Fruit fly (Drosophila melanogaster) whole organism, embryonic: ENCODE measurements around the gene CG6567.

Experiments used
- BEAF-32 ChIP-seq: fragments of 200-800 bp; sonication (Bioruptor generic); optimal IDR thresholded peaks from 3 replicates; lab custom pipeline; 2017; ENCODE audit warnings: missing biosample characterization, missing genetic modification characterization, mild to moderate bottlenecking, moderate library complexity, missing genetic modification reagents
- CG11093 ChIP-seq: fragments of 200-800 bp; sonication (Bioruptor generic); IDR thresholded peaks from 3 replicates; pipeline ENCODE4 v1.3.6; 2022; ENCODE audit warnings: missing biosample characterization, missing genetic modification characterization
- CG11456 ChIP-seq: fragments of 200-800 bp; sonication (Bioruptor generic); IDR thresholded peaks from 3 replicates; pipeline ENCODE4 v1.3.6; 2022; ENCODE audit warnings: missing biosample characterization, missing genetic modification characterization
- CG12769 ChIP-seq: fragments of 200-800 bp; sonication (Bioruptor generic); optimal IDR thresholded peaks from 2 replicates; lab custom pipeline; 2019; ENCODE audit warnings: missing biosample characterization, mild to moderate bottlenecking, missing genetic modification characterization, moderate library complexity
- CG13424 ChIP-seq: fragments of 200-800 bp; sonication (Bioruptor generic); optimal IDR thresholded peaks from 2 replicates; lab custom pipeline; 2019; ENCODE audit warnings: missing biosample characterization, mild to moderate bottlenecking, missing genetic modification characterization, moderate library complexity
- CG13894 ChIP-seq: fragments of 200-800 bp; sonication (Bioruptor generic); optimal IDR thresholded peaks from 3 replicates; lab custom pipeline; 2018; ENCODE audit warnings: missing biosample characterization, mild to moderate bottlenecking, missing genetic modification characterization, moderate library complexity
- CG14014 ChIP-seq: fragments of 200-800 bp; sonication (Bioruptor generic); IDR thresholded peaks from 2 replicates; pipeline ENCODE4 v1.3.6; 2022; ENCODE audit warnings: missing biosample characterization, missing genetic modification characterization
- CG15011 ChIP-seq: fragments of 200-800 bp; sonication (Bioruptor generic); optimal IDR thresholded peaks from 3 replicates; lab custom pipeline; 2018; ENCODE audit warnings: missing biosample characterization, mild to moderate bottlenecking, missing genetic modification characterization
- CG15479 ChIP-seq: fragments of 200-800 bp; sonication (Bioruptor generic); optimal IDR thresholded peaks from 3 replicates; lab custom pipeline; 2019; ENCODE audit warnings: missing biosample characterization, mild to moderate bottlenecking, missing genetic modification characterization, moderate library complexity
- CG15601 ChIP-seq: fragments of 200-800 bp; sonication (Bioruptor generic); optimal IDR thresholded peaks from 3 replicates; lab custom pipeline; 2019; ENCODE audit warnings: missing biosample characterization, mild to moderate bottlenecking, missing genetic modification characterization, moderate library complexity
- CG17612 ChIP-seq: fragments of 200-800 bp; sonication (Bioruptor generic); IDR thresholded peaks from 2 replicates; pipeline ENCODE4 v1.3.6; 2022; ENCODE audit warnings: missing biosample characterization, missing genetic modification characterization
- CG2129 ChIP-seq: fragments of 200-800 bp; sonication (Bioruptor generic); IDR thresholded peaks from 2 replicates; pipeline ENCODE4 v1.3.6; 2022; ENCODE audit warnings: missing biosample characterization, missing genetic modification characterization; ENCODE audit not compliant: partially characterized antibody
- CG3407 ChIP-seq: fragments of 200-800 bp; sonication (Bioruptor generic); optimal IDR thresholded peaks from 2 replicates; lab custom pipeline; 2018; ENCODE audit warnings: missing biosample characterization, mild to moderate bottlenecking, missing genetic modification characterization
- CG34376 ChIP-seq: fragments of 200-800 bp; sonication (Bioruptor generic); optimal IDR thresholded peaks from 2 replicates; lab custom pipeline; 2018; ENCODE audit warnings: missing biosample characterization, mild to moderate bottlenecking, missing genetic modification characterization
- CG3726 ChIP-seq: fragments of 200-800 bp; sonication (Bioruptor generic); IDR thresholded peaks from 3 replicates; pipeline ENCODE4, ENCODE4 v1.3.6; 2022; ENCODE audit warnings: missing biosample characterization, missing genetic modification characterization
- CG4282 ChIP-seq: fragments of 200-800 bp; sonication (Bioruptor generic); optimal IDR thresholded peaks from 2 replicates; lab custom pipeline; 2016; ENCODE audit warnings: missing biosample characterization, missing genetic modification characterization
- CG4707 ChIP-seq: fragments of 200-800 bp; sonication (Bioruptor generic); optimal IDR thresholded peaks from 2 replicates; lab custom pipeline; 2018; ENCODE audit warnings: missing biosample characterization, mild to moderate bottlenecking, missing genetic modification characterization, moderate library complexity
- CG9215 ChIP-seq: fragments of 200-800 bp; sonication (Bioruptor generic); IDR thresholded peaks from 2 replicates; pipeline ENCODE4 v1.3.6; 2022; ENCODE audit warnings: missing biosample characterization, missing genetic modification characterization
- CG9876 ChIP-seq: fragments of 200-800 bp; sonication (Bioruptor generic); optimal IDR thresholded peaks from 2 replicates; lab custom pipeline; 2016; ENCODE audit warnings: missing biosample characterization, missing genetic modification characterization
- D19B ChIP-seq: fragments of 200-800 bp; sonication (Bioruptor generic); optimal IDR thresholded peaks from 2 replicates; lab custom pipeline; 2017; ENCODE audit warnings: missing biosample characterization, mild to moderate bottlenecking, missing genetic modification characterization
- Deaf1 ChIP-seq: fragments of 200-800 bp; optimal IDR thresholded peaks from 3 replicates; lab custom pipeline; 2019; ENCODE audit warnings: missing biosample characterization, mild to moderate bottlenecking, missing genetic modification characterization, moderate library complexity
- Dek ChIP-seq: fragments of 200-800 bp; sonication (Bioruptor generic); optimal IDR thresholded peaks from 3 replicates; lab custom pipeline; 2019; ENCODE audit warnings: missing biosample characterization, mild to moderate bottlenecking, missing genetic modification characterization, moderate library complexity
- Doc3 ChIP-seq: fragments of 200-800 bp; sonication (Bioruptor generic); IDR thresholded peaks from 3 replicates; pipeline ENCODE4 v1.3.6; 2022; ENCODE audit warnings: missing biosample characterization, missing genetic modification characterization; ENCODE audit not compliant: partially characterized antibody
- Ets65A ChIP-seq: fragments of 200-800 bp; sonication (Bioruptor generic); peaks from one replicate; lab custom pipeline; 2016; ENCODE audit warnings: missing biosample characterization, missing genetic modification characterization
- H2.0 ChIP-seq: fragments of 200-800 bp; sonication (Bioruptor generic); IDR thresholded peaks from 2 replicates; pipeline ENCODE4 v1.3.6; 2022; ENCODE audit warnings: missing biosample characterization, missing genetic modification characterization
- Mrtf ChIP-seq: fragments of 200-800 bp; sonication (Bioruptor generic); IDR thresholded peaks from 3 replicates; pipeline ENCODE4 v1.3.6; 2022; ENCODE audit warnings: missing biosample characterization, missing genetic modification characterization
- Nf-YB ChIP-seq: fragments of 200-800 bp; sonication (Bioruptor generic); optimal IDR thresholded peaks from 3 replicates; lab custom pipeline; 2019; ENCODE audit warnings: missing biosample characterization, mild to moderate bottlenecking, missing genetic modification characterization, moderate library complexity
- Spps ChIP-seq: fragments of 200-800 bp; sonication (Bioruptor generic); optimal IDR thresholded peaks from 2 replicates; lab custom pipeline; 2018; ENCODE audit warnings: missing biosample characterization, mild to moderate bottlenecking, missing genetic modification characterization
- Vsx1 ChIP-seq: fragments of 200-800 bp; sonication (Bioruptor generic); optimal IDR thresholded peaks from 2 replicates; lab custom pipeline; 2017; ENCODE audit warnings: missing biosample characterization, mild to moderate bottlenecking, missing genetic modification characterization, missing genetic modification reagents
- ash1 ChIP-seq: fragments of 200-800 bp; sonication (Bioruptor generic); optimal IDR thresholded peaks from 2 replicates; lab custom pipeline; 2018; ENCODE audit warnings: missing biosample characterization, mild to moderate bottlenecking, missing genetic modification characterization
- bigmax ChIP-seq: fragments of 200-800 bp; sonication (Bioruptor generic); optimal IDR thresholded peaks from 2 replicates; lab custom pipeline; 2018; ENCODE audit warnings: missing biosample characterization, mild to moderate bottlenecking, missing genetic modification characterization
- bowl ChIP-seq: fragments of 200-800 bp; sonication (Bioruptor generic); IDR thresholded peaks from 2 replicates; pipeline ENCODE4 v1.3.6; 2022; ENCODE audit warnings: missing biosample characterization, missing genetic modification characterization
- cad ChIP-seq: fragments of >200 bp; optimal IDR thresholded peaks from 2 replicates; lab custom pipeline; 2017; ENCODE audit warnings: missing biosample characterization, missing genetic modification characterization
- cas ChIP-seq: fragments of 200-800 bp; sonication (Bioruptor generic); IDR thresholded peaks from 2 replicates; pipeline ENCODE4 v1.3.6; 2022; ENCODE audit warnings: missing biosample characterization, missing genetic modification characterization
- cwo ChIP-seq: fragments of 200-800 bp; sonication (Bioruptor generic); optimal IDR thresholded peaks from 3 replicates; lab custom pipeline; 2017; ENCODE audit warnings: missing biosample characterization, missing genetic modification characterization, mild to moderate bottlenecking, moderate library complexity, missing genetic modification reagents
- dmrt99B ChIP-seq: fragments of 200-800 bp; sonication (Bioruptor generic); optimal IDR thresholded peaks from 2 replicates; lab custom pipeline; 2018; ENCODE audit warnings: missing biosample characterization, mild to moderate bottlenecking, missing genetic modification characterization, moderate library complexity
- eve ChIP-seq, 2 experiments: fragments of >200 bp; optimal IDR thresholded peaks; 2 replicates each; lab custom pipeline; 2017; ENCODE audit warnings: missing biosample characterization in 2 of 2, missing genetic modification characterization in 2 of 2
- gfzf ChIP-seq: fragments of 200-800 bp; sonication (Bioruptor generic); optimal IDR thresholded peaks from 2 replicates; lab custom pipeline; 2016; ENCODE audit warnings: missing biosample characterization, mild to moderate bottlenecking, missing genetic modification characterization, moderate library complexity
- lilli ChIP-seq: fragments of 200-800 bp; sonication (Bioruptor generic); optimal IDR thresholded peaks from 3 replicates; lab custom pipeline; 2016; ENCODE audit warnings: missing biosample characterization, missing genetic modification characterization
- lmd ChIP-seq: fragments of 200-800 bp; sonication (Bioruptor generic); IDR thresholded peaks from 2 replicates; pipeline ENCODE4 v1.3.6; 2022; ENCODE audit warnings: missing biosample characterization, missing genetic modification characterization
- lov ChIP-seq, 2 experiments: fragments of 200-800 bp in 1 of 2; fragments of >200 bp in 1 of 2; sonication (Bioruptor generic) in 1 of 2; IDR thresholded peaks in 1 of 2; optimal IDR thresholded peaks in 1 of 2; 2 replicates in 1 of 2; 3 replicates in 1 of 2; pipeline versions ENCODE4 v1.3.6 to Lab custom; 2017 to 2022; ENCODE audit warnings: missing biosample characterization in 1 of 2, missing genetic modification characterization in 1 of 2
- mirr ChIP-seq: fragments of 200-800 bp; sonication (Bioruptor generic); optimal IDR thresholded peaks from 3 replicates; lab custom pipeline; 2018; ENCODE audit warnings: missing biosample characterization, mild to moderate bottlenecking, missing genetic modification characterization
- nerfin-2 ChIP-seq: fragments of 200-800 bp; sonication (Bioruptor generic); IDR thresholded peaks from 2 replicates; pipeline ENCODE4 v1.3.6; 2022; ENCODE audit warnings: missing biosample characterization, missing genetic modification characterization; ENCODE audit not compliant: partially characterized antibody
- otp ChIP-seq: fragments of 200-800 bp; sonication (Bioruptor generic); IDR thresholded peaks from 3 replicates; pipeline ENCODE4, ENCODE4 v1.3.6; 2022; ENCODE audit warnings: missing biosample characterization, missing genetic modification characterization
- rib ChIP-seq: fragments of 200-800 bp; sonication (Bioruptor generic); IDR thresholded peaks from 2 replicates; pipeline ENCODE4 v1.3.6; 2022; ENCODE audit warnings: missing biosample characterization, missing genetic modification characterization
- sima ChIP-seq: fragments of 200-800 bp; sonication (Bioruptor generic); optimal IDR thresholded peaks from 2 replicates; lab custom pipeline; 2016; ENCODE audit warnings: missing biosample characterization, missing genetic modification characterization
- slp2 ChIP-seq: fragments of 200-800 bp; sonication (Bioruptor generic); optimal IDR thresholded peaks from 2 replicates; lab custom pipeline; 2016; ENCODE audit warnings: missing biosample characterization, missing genetic modification characterization
- sqz ChIP-seq: fragments of 200-800 bp; sonication (Bioruptor generic); optimal IDR thresholded peaks from 3 replicates; lab custom pipeline; 2018; ENCODE audit warnings: missing biosample characterization, mild to moderate bottlenecking, missing genetic modification characterization
- usp ChIP-seq: fragments of >200 bp; optimal IDR thresholded peaks from 2 replicates; lab custom pipeline; 2017; ENCODE audit warnings: missing biosample characterization, missing genetic modification characterization
- wek ChIP-seq: fragments of 200-800 bp; sonication (Bioruptor generic); optimal IDR thresholded peaks from 3 replicates; lab custom pipeline; 2018; ENCODE audit warnings: missing biosample characterization, mild to moderate bottlenecking, missing genetic modification characterization, moderate library complexity

Gene CG6567

dm6 chr3R:10849515-10849973, 4.7 kb downstream of the CG6567 start, which contains the start of gene CG42394:
TSS of gene CG42394 (plus strand) at chr3R:10849825.
- TF ChIP-seq Ets65A (peak; percentile 65), cas (GFP tag; lab: Robert Waterston, UW) (peak; percentile 90), usp (GFP tag; lab: Kevin White, UChicago) (no peak), CG14014 (GFP tag; lab: Robert Waterston, UW) (peak; percentile 95), CG17612 (GFP tag; lab: Robert Waterston, UW) (peak; percentile 81), mirr (peak; percentile 23), eve (GFP tag; optimal IDR thresholded peaks at IDR 0.05; lab: Kevin White, UChicago) (peak in 1 of 2 experiments; percentile 67), CG12769 (tag; lab: Kevin White, UChicago) (no peak), sqz (GFP tag; lab: Kevin White, UChicago) (peak; percentile 91), CG4282 (GFP tag; lab: Kevin White, UChicago) (no peak), CG4707 (GFP tag; lab: Kevin White, UChicago) (peak; percentile 79), slp2 (GFP tag; lab: Kevin White, UChicago) (peak; percentile 44), Vsx1 (peak; percentile 94), lilli (peak; percentile 89), cad (GFP tag; lab: Kevin White, UChicago) (no peak), lov (optimal IDR thresholded peaks at IDR 0.05; lab: Kevin White, UChicago) (no peak), lov (GFP tag; IDR thresholded peaks at IDR 0.05; lab: Robert Waterston, UW) (peak; percentile 90), bowl (peak; percentile 87), CG15601 (tag; lab: Kevin White, UChicago) (peak; percentile 93), D19B (GFP tag; lab: Kevin White, UChicago) (peak; percentile 91), cwo (GFP tag; lab: Kevin White, UChicago) (peak; percentile 95), sima (GFP tag; lab: Kevin White, UChicago) (no peak), CG11456 (GFP tag; lab: Robert Waterston, UW) (peak; percentile 94), Nf-YB (peak; percentile 85), CG34376 (no peak), BEAF-32 (GFP tag; lab: Kevin White, UChicago) (no peak), CG9876 (GFP tag; lab: Kevin White, UChicago) (no peak), CG3407 (GFP tag; lab: Kevin White, UChicago) (peak; percentile 91), CG13424 (tag; lab: Kevin White, UChicago) (peak; percentile 95), otp (GFP tag; lab: Robert Waterston, UW) (peak; percentile 93), bigmax (GFP tag; lab: Kevin White, UChicago) (peak; percentile 48), CG3726 (GFP tag; lab: Robert Waterston, UW) (peak; percentile 88; the same call in 1 of the 3 replicates), rib (GFP tag; lab: Robert Waterston, UW) (peak; percentile 90), H2.0 (GFP tag; lab: Robert Waterston, UW) (peak; percentile 93), ash1 (no peak), gfzf (GFP tag; lab: Kevin White, UChicago) (no peak), CG9215 (GFP tag; lab: Robert Waterston, UW) (peak; percentile 83), CG15011 (GFP tag; lab: Kevin White, UChicago) (peak; percentile 80), Doc3 (GFP tag; lab: Robert Waterston, UW) (no peak), CG15479 (no peak), dmrt99B (tag; lab: Kevin White, UChicago) (peak; percentile 97), Dek (tag; lab: Kevin White, UChicago) (peak; percentile 91), nerfin-2 (GFP tag; lab: Robert Waterston, UW) (peak; percentile 39), Mrtf (GFP tag; lab: Robert Waterston, UW) (peak; percentile 87), Deaf1 (tag; lab: Kevin White, UChicago) (peak; percentile 86), lmd (peak; percentile 93), wek (GFP tag; lab: Kevin White, UChicago) (peak; percentile 12), Spps (tag; lab: Kevin White, UChicago) (peak; percentile 96), CG2129 (GFP tag; lab: Robert Waterston, UW) (no peak), CG11093 (peak; percentile 87), CG13894 (tag; lab: Kevin White, UChicago) (peak; percentile 86)
